Fruit fly (Drosophila melanogaster) whole organism, embryonic: ENCODE data around the gene CG2663.

Experiments used
- Antp ChIP-seq: fragments of 200-800 bp; sonication (Bioruptor generic); optimal IDR thresholded peaks from 3 replicates; lab custom pipeline; 2016; ENCODE audit warnings: missing biosample characterization, missing genetic modification characterization
- Bdp1 ChIP-seq: fragments of 200-800 bp; sonication (Bioruptor generic); optimal IDR thresholded peaks from 3 replicates; lab custom pipeline; 2016; ENCODE audit warnings: missing biosample characterization, missing genetic modification characterization
- CG10147 ChIP-seq: fragments of 200-800 bp; sonication (Bioruptor generic); optimal IDR thresholded peaks from 2 replicates; lab custom pipeline; 2019; ENCODE audit warnings: missing biosample characterization, mild to moderate bottlenecking, missing genetic modification characterization, moderate library complexity
- CG1024 ChIP-seq: fragments of 200-800 bp; sonication (Bioruptor generic); IDR thresholded peaks from 2 replicates; pipeline ENCODE4 v1.3.6; 2022; ENCODE audit warnings: missing biosample characterization, missing genetic modification characterization
- CG10565 ChIP-seq: fragments of 200-800 bp; sonication (Bioruptor generic); optimal IDR thresholded peaks from 3 replicates; lab custom pipeline; 2016; ENCODE audit warnings: missing biosample characterization, mild to moderate bottlenecking, missing genetic modification characterization
- CG10959 ChIP-seq: fragments of 200-800 bp; sonication (Bioruptor generic); IDR thresholded peaks from 2 replicates; pipeline ENCODE4 v1.3.6; 2022; ENCODE audit warnings: missing biosample characterization, missing genetic modification characterization
- CG11695 ChIP-seq: fragments of 200-800 bp; sonication (Bioruptor generic); IDR thresholded peaks from 3 replicates; pipeline ENCODE4 v1.3.6; 2022; ENCODE audit warnings: missing biosample characterization, missing genetic modification characterization
- CG11696 ChIP-seq: fragments of 200-800 bp; sonication (Bioruptor generic); IDR thresholded peaks from 2 replicates; pipeline ENCODE4 v1.3.6; 2022; ENCODE audit warnings: missing biosample characterization, missing genetic modification characterization
- CG11723 ChIP-seq: fragments of 200-800 bp; sonication (Bioruptor generic); optimal IDR thresholded peaks from 2 replicates; lab custom pipeline; 2017; ENCODE audit warnings: missing biosample characterization, mild to moderate bottlenecking, missing genetic modification characterization
- CG13287 ChIP-seq: fragments of 200-800 bp; sonication (Bioruptor generic); IDR thresholded peaks from 2 replicates; pipeline ENCODE4 v1.3.6; 2022; ENCODE audit warnings: missing biosample characterization, missing genetic modification characterization; ENCODE audit not compliant: partially characterized antibody
- CG14441 ChIP-seq: fragments of 200-800 bp; sonication (Bioruptor generic); IDR thresholded peaks from 2 replicates; pipeline ENCODE4 v1.3.6; 2022; ENCODE audit warnings: missing biosample characterization, missing genetic modification characterization
- CG1602 ChIP-seq: fragments of 200-800 bp; sonication (Bioruptor generic); optimal IDR thresholded peaks from 3 replicates; lab custom pipeline; 2016; ENCODE audit warnings: missing biosample characterization, missing genetic modification characterization
- CG18262 ChIP-seq: fragments of 200-800 bp; optimal IDR thresholded peaks from 3 replicates; lab custom pipeline; 2019; ENCODE audit warnings: missing biosample characterization, mild to moderate bottlenecking, missing genetic modification characterization, moderate library complexity
- CG2116 ChIP-seq: fragments of 200-800 bp; sonication (Bioruptor generic); optimal IDR thresholded peaks from 3 replicates; lab custom pipeline; 2018; ENCODE audit warnings: missing biosample characterization, mild to moderate bottlenecking, missing genetic modification characterization
- CG31365 ChIP-seq: fragments of 200-800 bp; sonication (Bioruptor generic); optimal IDR thresholded peaks from 2 replicates; lab custom pipeline; 2018; ENCODE audit warnings: missing biosample characterization, mild to moderate bottlenecking, missing genetic modification characterization
- CG34224 ChIP-seq: fragments of 200-800 bp; sonication (Bioruptor generic); IDR thresholded peaks from 3 replicates; pipeline ENCODE4 v1.3.6; 2022; ENCODE audit warnings: missing biosample characterization, missing genetic modification characterization; ENCODE audit not compliant: partially characterized antibody
- CG3726 ChIP-seq: fragments of 200-800 bp; sonication (Bioruptor generic); IDR thresholded peaks from 3 replicates; pipeline ENCODE4, ENCODE4 v1.3.6; 2022; ENCODE audit warnings: missing biosample characterization, missing genetic modification characterization
- CG6254 ChIP-seq: fragments of 200-800 bp; sonication (Bioruptor generic); optimal IDR thresholded peaks from 3 replicates; lab custom pipeline; 2017; ENCODE audit warnings: mild to moderate bottlenecking, missing biosample characterization, missing genetic modification reagents, missing genetic modification characterization
- CG6765 ChIP-seq: fragments of 200-800 bp; sonication (Bioruptor generic); optimal IDR thresholded peaks from 3 replicates; lab custom pipeline; 2017; ENCODE audit warnings: missing biosample characterization, mild to moderate bottlenecking, missing genetic modification characterization
- CG7556 ChIP-seq: fragments of 200-800 bp; sonication (Bioruptor generic); optimal IDR thresholded peaks from 2 replicates; lab custom pipeline; 2017; ENCODE audit warnings: missing biosample characterization, mild to moderate bottlenecking, missing genetic modification characterization
- CG8281 ChIP-seq: fragments of 200-800 bp; sonication (Bioruptor generic); optimal IDR thresholded peaks from 2 replicates; lab custom pipeline; 2018; ENCODE audit warnings: missing biosample characterization, mild to moderate bottlenecking, missing genetic modification characterization, moderate library complexity
- CG8765 ChIP-seq: fragments of 200-800 bp; sonication (Bioruptor generic); IDR thresholded peaks from 2 replicates; pipeline ENCODE4 v1.3.6; 2022; ENCODE audit warnings: missing biosample characterization, missing genetic modification characterization
- CG9876 ChIP-seq: fragments of 200-800 bp; sonication (Bioruptor generic); optimal IDR thresholded peaks from 2 replicates; lab custom pipeline; 2016; ENCODE audit warnings: missing biosample characterization, missing genetic modification characterization
- D19B ChIP-seq: fragments of 200-800 bp; sonication (Bioruptor generic); optimal IDR thresholded peaks from 2 replicates; lab custom pipeline; 2017; ENCODE audit warnings: missing biosample characterization, mild to moderate bottlenecking, missing genetic modification characterization
- Dll ChIP-seq: fragments of 200-800 bp; sonication (Bioruptor generic); IDR thresholded peaks from 4 replicates; pipeline ENCODE4 v1.3.6; 2022; ENCODE audit warnings: missing biosample characterization, missing genetic modification characterization; ENCODE audit not compliant: partially characterized antibody
- E2f1 ChIP-seq: fragments of 200-800 bp; sonication (Bioruptor generic); IDR thresholded peaks from 2 replicates; pipeline ENCODE4 v1.3.6; 2022; ENCODE audit warnings: missing biosample characterization, missing genetic modification characterization
- HmgZ ChIP-seq: fragments of 200-800 bp; sonication (Bioruptor generic); optimal IDR thresholded peaks from 2 replicates; lab custom pipeline; 2018; ENCODE audit warnings: missing biosample characterization, mild to moderate bottlenecking, missing genetic modification characterization
- Kr ChIP-seq: fragments of 200-800 bp; sonication (Bioruptor generic); optimal IDR thresholded peaks from 2 replicates; lab custom pipeline; 2017; ENCODE audit warnings: missing biosample characterization, mild to moderate bottlenecking, missing genetic modification characterization
- NK7.1 ChIP-seq: fragments of 200-800 bp; sonication (Bioruptor generic); optimal IDR thresholded peaks from 3 replicates; lab custom pipeline; 2016; ENCODE audit warnings: missing biosample characterization, missing genetic modification characterization
- Ptx1 ChIP-seq: fragments of 200-800 bp; sonication (Bioruptor generic); IDR thresholded peaks from 2 replicates; pipeline ENCODE4 v1.3.6; 2022; ENCODE audit warnings: missing biosample characterization, missing genetic modification characterization
- Tbp ChIP-seq: fragments of >200 bp; optimal IDR thresholded peaks from 2 replicates; lab custom pipeline; 2018; ENCODE audit warnings: missing biosample characterization, missing genetic modification characterization
- bigmax ChIP-seq: fragments of 200-800 bp; sonication (Bioruptor generic); optimal IDR thresholded peaks from 2 replicates; lab custom pipeline; 2018; ENCODE audit warnings: missing biosample characterization, mild to moderate bottlenecking, missing genetic modification characterization
- caup ChIP-seq: fragments of 200-800 bp; sonication (Bioruptor generic); optimal IDR thresholded peaks from 3 replicates; lab custom pipeline; 2017; ENCODE audit warnings: missing biosample characterization, mild to moderate bottlenecking, missing genetic modification characterization, moderate library complexity; ENCODE audit not compliant: severe bottlenecking
- chm ChIP-seq: fragments of 200-800 bp; sonication (Bioruptor generic); IDR thresholded peaks from 2 replicates; pipeline ENCODE4 v1.3.6; 2022; ENCODE audit warnings: missing biosample characterization, missing genetic modification characterization
- crp ChIP-seq, 2 experiments: fragments of 200-800 bp; sonication (Bioruptor generic); optimal IDR thresholded peaks; 2 replicates in 1 of 2; 3 replicates in 1 of 2; lab custom pipeline; 2017; ENCODE audit warnings: missing biosample characterization in 2 of 2, missing genetic modification characterization in 2 of 2, mild to moderate bottlenecking in 1 of 2, moderate library complexity in 1 of 2
- dmrt99B ChIP-seq: fragments of 200-800 bp; sonication (Bioruptor generic); optimal IDR thresholded peaks from 2 replicates; lab custom pipeline; 2018; ENCODE audit warnings: missing biosample characterization, mild to moderate bottlenecking, missing genetic modification characterization, moderate library complexity
- dysf ChIP-seq: fragments of 200-800 bp; sonication (Bioruptor generic); IDR thresholded peaks from 3 replicates; pipeline ENCODE4 v1.3.6; 2022; ENCODE audit warnings: missing biosample characterization, missing genetic modification characterization
- ems ChIP-seq: fragments of 200-800 bp; sonication (Bioruptor generic); optimal IDR thresholded peaks from 3 replicates; lab custom pipeline; 2016; ENCODE audit warnings: missing biosample characterization, missing genetic modification characterization
- en ChIP-seq: fragments of 200-800 bp; sonication (Bioruptor generic); optimal IDR thresholded peaks from 2 replicates; lab custom pipeline; 2016; ENCODE audit warnings: missing biosample characterization, missing genetic modification characterization
- eve ChIP-seq, 2 experiments: fragments of >200 bp; optimal IDR thresholded peaks; 2 replicates each; lab custom pipeline; 2017; ENCODE audit warnings: missing biosample characterization in 2 of 2, missing genetic modification characterization in 2 of 2
- exex ChIP-seq: fragments of 200-800 bp; sonication (Bioruptor generic); optimal IDR thresholded peaks from 4 replicates; lab custom pipeline; 2018; ENCODE audit warnings: missing biosample characterization, mild to moderate bottlenecking, missing genetic modification characterization, moderate library complexity
- grau ChIP-seq: fragments of 200-800 bp; optimal IDR thresholded peaks from 3 replicates; lab custom pipeline; 2019; ENCODE audit warnings: missing biosample characterization, mild to moderate bottlenecking, missing genetic modification characterization, moderate library complexity
- mirr ChIP-seq: fragments of 200-800 bp; sonication (Bioruptor generic); optimal IDR thresholded peaks from 3 replicates; lab custom pipeline; 2018; ENCODE audit warnings: missing biosample characterization, mild to moderate bottlenecking, missing genetic modification characterization
- nerfin-1 ChIP-seq: fragments of 200-800 bp; sonication (Bioruptor generic); optimal IDR thresholded peaks from 3 replicates; lab custom pipeline; 2019; ENCODE audit warnings: missing biosample characterization, mild to moderate bottlenecking, missing genetic modification characterization, moderate library complexity
- peb ChIP-seq: fragments of 200-800 bp; sonication (Bioruptor generic); IDR thresholded peaks from 2 replicates; pipeline ENCODE4 v1.3.6; 2022; ENCODE audit warnings: missing biosample characterization, missing genetic modification characterization
- prd ChIP-seq, 3 experiments: fragments of >200 bp in 2 of 3; fragments of 200-800 bp in 1 of 3; sonication (Bioruptor generic) in 1 of 3; optimal IDR thresholded peaks in 2 of 3; IDR thresholded peaks in 1 of 3; 2 replicates in 2 of 3; 3 replicates in 1 of 3; pipeline versions ENCODE4 v1.3.6 to Lab custom; 2017 to 2022; ENCODE audit warnings: missing biosample characterization in 1 of 3, missing genetic modification characterization in 1 of 3
- pum ChIP-seq: fragments of 200-800 bp; sonication (Bioruptor generic); optimal IDR thresholded peaks from 2 replicates; lab custom pipeline; 2016; ENCODE audit warnings: missing biosample characterization, missing genetic modification characterization
- salm ChIP-seq: fragments of 200-800 bp; sonication (Bioruptor generic); optimal IDR thresholded peaks from 2 replicates; lab custom pipeline; 2018; ENCODE audit warnings: missing biosample characterization, mild to moderate bottlenecking, missing genetic modification characterization
- shn ChIP-seq: fragments of 200-800 bp; sonication (Bioruptor generic); optimal IDR thresholded peaks from 3 replicates; lab custom pipeline; 2016; ENCODE audit warnings: missing biosample characterization, missing genetic modification characterization
- ttk ChIP-seq: fragments of 200-800 bp; sonication (Bioruptor generic); IDR thresholded peaks from 2 replicates; pipeline ENCODE4 v2.1.2; 2022; ENCODE audit warnings: missing biosample characterization, missing genetic modification characterization

The CG2663 gene

dm6 chr3R:5371563-5371962 is 32.4 kb downstream of the CG2663 start, which contains the start of gene Polr2F (continued):
- TF ChIP-seq CG6765 (GFP tag; lab: Kevin White, UChicago) (peak; percentile 66), CG31365 (tag; lab: Kevin White, UChicago) (no peak), CG10565 (GFP tag; lab: Kevin White, UChicago) (no peak), CG8281 (tag; lab: Kevin White, UChicago) (no peak), shn (GFP tag; lab: Kevin White, UChicago) (peak; percentile 95), CG3726 (peak; percentile 17; the same call in 1 of the 3 replicates), E2f1 (GFP tag; lab: Robert Waterston, UW) (peak; percentile 60), CG10959 (GFP tag; lab: Robert Waterston, UW) (peak; percentile 38; the same call in 1 of the 2 replicates), CG2116 (GFP tag; lab: Kevin White, UChicago) (peak; percentile 100), ems (GFP tag; lab: Kevin White, UChicago) (peak; percentile 90), CG1024 (GFP tag; lab: Robert Waterston, UW) (peak; percentile 53), salm (tag; lab: Kevin White, UChicago) (no peak), Tbp (GFP tag; lab: Kevin White, UChicago) (no peak), Dll (GFP tag; lab: Robert Waterston, UW) (0 out of 4 replicates have a peak, but pooled peaks have one; percentile 45), Bdp1 (GFP tag; lab: Kevin White, UChicago) (peak; percentile 83), CG6254 (GFP tag; lab: Kevin White, UChicago) (no peak), exex (tag; lab: Kevin White, UChicago) (peak; percentile 45), CG8765 (GFP tag; lab: Robert Waterston, UW) (0 out of 2 replicates have a peak, but pooled peaks have one; percentile 19), ttk (GFP tag; lab: Robert Waterston, UW) (peak; percentile 66), grau (peak; percentile 76), CG14441 (peak; percentile 54), Antp (GFP tag; lab: Kevin White, UChicago) (peak; percentile 96), chm (peak; percentile 69), peb (GFP tag; lab: Robert Waterston, UW) (0 out of 2 replicates have a peak, but pooled peaks have one; percentile 19), CG11695 (GFP tag; lab: Robert Waterston, UW) (peak; percentile 19; the same call in 1 of the 3 replicates), D19B (GFP tag; lab: Kevin White, UChicago) (peak; percentile 49), CG11696 (no peak), CG7556 (peak; percentile 64), prd (optimal IDR thresholded peaks at IDR 0.05; lab: Kevin White, UChicago) (no peak), prd (GFP tag; IDR thresholded peaks at IDR 0.05; lab: Robert Waterston, UW) (peak; percentile 78), CG11723 (peak; percentile 70), pum (peak; percentile 90), CG10147 (GFP tag; lab: Kevin White, UChicago) (peak; percentile 69), en (GFP tag; lab: Kevin White, UChicago) (peak; percentile 49), crp (GFP tag; optimal IDR thresholded peaks at IDR 0.05; lab: Kevin White, UChicago) (peak in 1 of 2 experiments; percentile 41), nerfin-1 (tag; lab: Kevin White, UChicago) (peak; percentile 55), CG34224 (GFP tag; lab: Robert Waterston, UW) (0 out of 3 replicates have a peak, but pooled peaks have one; percentile 21), caup (peak; percentile 92), Ptx1 (GFP tag; lab: Robert Waterston, UW) (peak; percentile 73), HmgZ (tag; lab: Kevin White, UChicago) (peak; percentile 95), mirr (GFP tag; lab: Kevin White, UChicago) (peak; percentile 72), NK7.1 (GFP tag; lab: Kevin White, UChicago) (peak; percentile 77), Kr (no peak), dmrt99B (tag; lab: Kevin White, UChicago) (no peak), CG9876 (GFP tag; lab: Kevin White, UChicago) (peak; percentile 93), dysf (peak; percentile 73), CG18262 (tag; lab: Kevin White, UChicago) (peak; percentile 54), bigmax (GFP tag; lab: Kevin White, UChicago) (peak; percentile 68), eve (GFP tag; optimal IDR thresholded peaks at IDR 0.05; lab: Kevin White, UChicago) (no peak), CG1602 (GFP tag; lab: Kevin White, UChicago) (peak; percentile 80), CG13287 (peak; percentile 70)
